Worm (Caenorhabditis elegans) whole organism, L4 larva: ENCODE measurements around the gene tag-52.
A peak's percentile ranks its signal among the peaks of the same experiment; 100 is the strongest.

Experiments
- D1046.2 ChIP-seq: fragments of 200-800 bp; sonication (Bioruptor generic); IDR thresholded peaks from 2 replicates; pipeline ENCODE4 v1.3.6; 2022; ENCODE audit warnings: missing genetic modification characterization, missing compliant biosample characterization
- R02D3.7 ChIP-seq: fragments of 150-350 bp; sonication (generic microtip); optimal IDR thresholded peaks from 3 replicates; lab custom pipeline; 2014; ENCODE audit warnings: missing biosample characterization, missing genetic modification characterization
- aha-1 ChIP-seq: fragments of 150-350 bp; peaks from one replicate; lab custom pipeline; 2014; ENCODE audit warnings: missing biosample characterization, missing genetic modification characterization
- ama-1 ChIP-seq: fragments of 150-350 bp; optimal IDR thresholded peaks from 2 replicates; lab custom pipeline; 2014; ENCODE audit warnings: inconsistent platforms, mixed read lengths
- arid-1 ChIP-seq: fragments of 200-800 bp; sonication (Bioruptor generic); conservative IDR thresholded peaks from 2 replicates; pipeline ENCODE4 v1.3.6; 2022; ENCODE audit warnings: missing genetic modification reagents, missing genetic modification characterization, missing compliant biosample characterization
- ceh-20 ChIP-seq: fragments of 200-800 bp; sonication (Bioruptor generic); IDR thresholded peaks from 2 replicates; pipeline ENCODE4 v1.3.6; 2022; ENCODE audit warnings: missing genetic modification reagents, missing genetic modification characterization, missing compliant biosample characterization
- ceh-32 ChIP-seq: sonication (generic microtip); optimal IDR thresholded peaks from 2 replicates; lab custom pipeline; 2016; ENCODE audit warnings: mild to moderate bottlenecking, missing genetic modification characterization, missing compliant biosample characterization; ENCODE audit not compliant: poor library complexity
- ceh-82 ChIP-seq: sonication (generic microtip); optimal IDR thresholded peaks from 2 replicates; lab custom pipeline; 2017; ENCODE audit warnings: missing biosample characterization, missing genetic modification characterization
- cey-2 ChIP-seq: sonication (generic microtip); optimal IDR thresholded peaks from 3 replicates; lab custom pipeline; 2017; ENCODE audit warnings: missing genetic modification characterization, mild to moderate bottlenecking, missing compliant biosample characterization, antibody characterized with exemption, borderline replicate concordance; ENCODE audit not compliant: insufficient read depth
- ctbp-1 ChIP-seq: fragments of 200-800 bp; sonication (Bioruptor generic); IDR thresholded peaks from 2 replicates; pipeline ENCODE4 v1.3.6; 2022; ENCODE audit warnings: missing genetic modification reagents, missing genetic modification characterization, missing compliant biosample characterization
- daf-12 ChIP-seq: fragments of 150-350 bp; optimal IDR thresholded peaks from 2 replicates; lab custom pipeline; 2014; ENCODE audit warnings: missing biosample characterization, missing genetic modification reagents, missing genetic modification characterization
- daf-16 ChIP-seq, 3 experiments: sonication (generic microtip); optimal IDR thresholded peaks; 2 replicates each; lab custom pipeline; 2016 to 2017; ENCODE audit warnings: missing genetic modification characterization in 3 of 3, missing genetic modification reagents in 3 of 3, mild to moderate bottlenecking in 2 of 3, missing compliant biosample characterization in 2 of 3, missing biosample characterization in 1 of 3, moderate library complexity in 1 of 3
- daf-8 ChIP-seq: fragments of 200-800 bp; sonication (Bioruptor generic); IDR thresholded peaks from 2 replicates; pipeline ENCODE4 v1.3.6; 2022; ENCODE audit warnings: missing genetic modification characterization, missing compliant biosample characterization
- dmd-6 ChIP-seq: fragments of 200-800 bp; sonication (Bioruptor generic); IDR thresholded peaks from 2 replicates; pipeline ENCODE4 v1.3.6; 2022; ENCODE audit warnings: missing genetic modification reagents, missing genetic modification characterization, missing compliant biosample characterization
- duxl-1 ChIP-seq: sonication (generic microtip); optimal IDR thresholded peaks from 2 replicates; lab custom pipeline; 2016; ENCODE audit warnings: mild to moderate bottlenecking, missing genetic modification characterization, moderate library complexity, missing compliant biosample characterization; ENCODE audit not compliant: poor library complexity
- dve-1 ChIP-seq: sonication (generic microtip); optimal IDR thresholded peaks from 2 replicates; lab custom pipeline; 2017; ENCODE audit warnings: antibody characterized with exemption, mild to moderate bottlenecking, missing genetic modification characterization, missing compliant biosample characterization; ENCODE audit not compliant: insufficient read depth
- egl-43 ChIP-seq: fragments of 200-800 bp; sonication (Bioruptor generic); IDR thresholded peaks from 2 replicates; pipeline ENCODE4 v1.3.6; 2022; ENCODE audit warnings: missing genetic modification reagents, missing genetic modification characterization, missing compliant biosample characterization
- hif-1 ChIP-seq, 2 experiments: sonication (generic microtip); optimal IDR thresholded peaks; 2 replicates each; lab custom pipeline; 2016 to 2017; ENCODE audit warnings: missing compliant biosample characterization in 2 of 2, missing genetic modification characterization in 2 of 2, missing genetic modification reagents in 2 of 2, missing genotype in 2 of 2, mild to moderate bottlenecking in 1 of 2
- hlh-11 ChIP-seq: fragments of 200-800 bp; sonication (Bioruptor generic); optimal IDR thresholded peaks from 2 replicates; lab custom pipeline; 2018; ENCODE audit warnings: mild to moderate bottlenecking, missing genetic modification characterization, missing compliant biosample characterization
- hlh-30 ChIP-seq: sonication (generic microtip); optimal IDR thresholded peaks from 2 replicates; lab custom pipeline; 2017; ENCODE audit warnings: antibody characterized with exemption, mild to moderate bottlenecking, missing genetic modification characterization, missing compliant biosample characterization; ENCODE audit not compliant: insufficient read depth
- hmg-1.1 ChIP-seq: fragments of 200-800 bp; sonication (Bioruptor generic); IDR thresholded peaks from 2 replicates; pipeline ENCODE4 v1.3.6; 2022; ENCODE audit warnings: missing genetic modification reagents, missing genetic modification characterization, missing compliant biosample characterization
- lim-7 ChIP-seq: fragments of 200-800 bp; sonication (Bioruptor generic); IDR thresholded peaks from 2 replicates; pipeline ENCODE4 v1.3.6; 2022; ENCODE audit warnings: missing genetic modification characterization, missing compliant biosample characterization
- lin-29 ChIP-seq: fragments of 200-800 bp; sonication (Bioruptor generic); IDR thresholded peaks from 2 replicates; pipeline ENCODE4 v1.3.6; 2022; ENCODE audit warnings: missing genetic modification reagents, missing genetic modification characterization, missing compliant biosample characterization
- lin-39 ChIP-seq: fragments of 150-350 bp; optimal IDR thresholded peaks from 2 replicates; lab custom pipeline; 2014; ENCODE audit warnings: missing biosample characterization, missing genetic modification reagents, missing genetic modification characterization
- lsy-2 ChIP-seq, 2 experiments: fragments of 150-350 bp in 1 of 2; sonication (generic microtip) in 1 of 2; optimal IDR thresholded peaks; 2 replicates each; lab custom pipeline; 2014 to 2017; ENCODE audit warnings: missing biosample characterization in 2 of 2, missing genetic modification characterization in 2 of 2
- madf-5 ChIP-seq, 2 experiments: fragments of 200-800 bp; sonication (Bioruptor generic); IDR thresholded peaks; 2 replicates each; pipeline ENCODE4 v1.3.6; 2022; ENCODE audit warnings: missing compliant biosample characterization in 2 of 2, missing genetic modification characterization in 2 of 2
- mdl-1 ChIP-seq, 2 experiments: fragments of 150-350 bp in 1 of 2; sonication (generic microtip) in 1 of 2; optimal IDR thresholded peaks; 2 replicates each; lab custom pipeline; 2014 to 2017; ENCODE audit warnings: missing biosample characterization in 2 of 2, missing genetic modification characterization in 2 of 2
- mep-1 ChIP-seq: fragments of 150-350 bp; sonication (generic microtip); optimal IDR thresholded peaks from 3 replicates; lab custom pipeline; 2014; ENCODE audit warnings: missing biosample characterization, missing genetic modification characterization
- mes-2 ChIP-seq: sonication (generic microtip); optimal IDR thresholded peaks from 2 replicates; lab custom pipeline; 2016; ENCODE audit warnings: missing genotype, mild to moderate bottlenecking, missing genetic modification characterization, missing compliant biosample characterization; ENCODE audit not compliant: poor library complexity, severe bottlenecking
- mxl-3 ChIP-seq: fragments of 200-800 bp; sonication (Bioruptor generic); optimal IDR thresholded peaks from 2 replicates; lab custom pipeline; 2018; ENCODE audit warnings: mild to moderate bottlenecking, missing genetic modification characterization, missing compliant biosample characterization
- nhr-10 ChIP-seq: fragments of 150-350 bp; optimal IDR thresholded peaks from 2 replicates; lab custom pipeline; 2014; ENCODE audit warnings: missing biosample characterization, missing genetic modification characterization
- nhr-11 ChIP-seq: fragments of 150-350 bp; optimal IDR thresholded peaks from 2 replicates; lab custom pipeline; 2014; ENCODE audit warnings: missing biosample characterization, missing genetic modification characterization
- nhr-28 ChIP-seq: fragments of 150-350 bp; optimal IDR thresholded peaks from 2 replicates; lab custom pipeline; 2014; ENCODE audit warnings: missing biosample characterization, missing genetic modification characterization
- pha-4 ChIP-seq, 2 experiments: fragments of 150-350 bp in 1 of 2; fragments of 200-800 bp in 1 of 2; sonication (Bioruptor generic) in 1 of 2; IDR thresholded peaks in 1 of 2; optimal IDR thresholded peaks in 1 of 2; 2 replicates each; pipeline versions ENCODE4 v1.3.6 to Lab custom; 2014 to 2022; ENCODE audit warnings: missing genetic modification characterization in 2 of 2, missing genetic modification reagents in 2 of 2, missing biosample characterization in 1 of 2, missing compliant biosample characterization in 1 of 2
- rbr-2 ChIP-seq: sonication (generic microtip); optimal IDR thresholded peaks from 2 replicates; lab custom pipeline; 2016; ENCODE audit warnings: missing genotype, missing genetic modification characterization, missing compliant biosample characterization
- set-16 ChIP-seq: fragments of 200-800 bp; sonication (Bioruptor generic); IDR thresholded peaks from 2 replicates; pipeline ENCODE4 v1.3.6; 2022; ENCODE audit warnings: missing genetic modification reagents, missing genetic modification characterization, missing compliant biosample characterization
- tag-97 ChIP-seq: fragments of 200-800 bp; sonication (Bioruptor generic); IDR thresholded peaks from 2 replicates; pipeline ENCODE4 v1.3.6; 2022; ENCODE audit warnings: missing genetic modification characterization, missing compliant biosample characterization
- unc-130 ChIP-seq: sonication (generic microtip); optimal IDR thresholded peaks from 2 replicates; lab custom pipeline; 2016; ENCODE audit warnings: missing genetic modification reagents, missing genetic modification characterization, missing compliant biosample characterization
- vab-7 ChIP-seq: fragments of 200-800 bp; sonication (Bioruptor generic); IDR thresholded peaks from 2 replicates; pipeline ENCODE4 v1.3.6; 2022; ENCODE audit warnings: missing genetic modification reagents, missing genetic modification characterization, missing compliant biosample characterization
- zag-1 ChIP-seq: fragments of 150-350 bp; optimal IDR thresholded peaks from 2 replicates; lab custom pipeline; 2014; ENCODE audit warnings: missing biosample characterization, missing genetic modification characterization
- zfp-3 ChIP-seq: fragments of 200-800 bp; sonication (Bioruptor generic); conservative IDR thresholded peaks from 2 replicates; pipeline ENCODE4 v1.3.6; 2022; ENCODE audit warnings: missing genetic modification reagents, missing genetic modification characterization, missing compliant biosample characterization
- zip-11 ChIP-seq: fragments of 200-800 bp; sonication (Bioruptor generic); IDR thresholded peaks from 2 replicates; pipeline ENCODE4 v1.3.6; 2022; ENCODE audit warnings: missing genetic modification characterization, missing compliant biosample characterization
- ztf-7 ChIP-seq: fragments of 150-350 bp; optimal IDR thresholded peaks from 2 replicates; lab custom pipeline; 2014; ENCODE audit warnings: missing biosample characterization, missing genetic modification characterization

tag-52 gene

DNA sequence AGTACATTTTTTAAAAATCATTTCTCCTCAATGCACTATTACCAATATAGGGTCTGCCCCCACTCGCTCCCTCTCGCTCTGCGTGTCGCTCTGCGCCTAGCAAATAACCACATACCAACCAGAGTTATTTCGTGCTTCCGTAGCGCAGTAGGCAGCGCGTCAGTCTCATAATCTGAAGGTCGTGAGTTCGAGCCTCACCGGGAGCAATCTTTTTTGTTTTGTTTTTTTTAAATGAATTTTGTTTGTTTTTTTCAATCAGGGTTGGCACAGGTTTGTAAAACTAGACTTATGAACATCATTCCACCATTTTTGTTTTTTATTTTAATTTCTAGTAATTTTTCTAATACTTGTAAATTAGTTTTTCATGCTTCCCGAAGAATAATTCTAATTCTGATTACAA is 19.3 kb upstream of the tag-52 start (continued):
- no peak for TF ChIP-seq zip-11 (GFP tag; lab: Robert Waterston, UW)
- TF ChIP-seq nhr-10 (tag; lab: Kevin White, UChicago) = no peak
- no peak for TF ChIP-seq ama-1
- 0 out of 2 replicates have a peak, but pooled peaks have one; percentile 68 for TF ChIP-seq daf-8 (GFP tag; lab: Robert Waterston, UW)
- TF ChIP-seq madf-5 (GFP tag; IDR thresholded peaks at IDR 0.05; lab: Robert Waterston, UW) = peak in 1 of 2 experiments; percentile 56; a peak in 1 of 4 replicates
- peak; percentile 59 for TF ChIP-seq ztf-7 (tag; lab: Kevin White, UChicago)
- TF ChIP-seq R02D3.7 (tag; lab: Kevin White, UChicago) = no peak
- peak; percentile 89 for TF ChIP-seq pha-4 (GFP tag; IDR thresholded peaks at IDR 0.05; lab: Robert Waterston, UW)
- no peak for TF ChIP-seq pha-4 (tag; optimal IDR thresholded peaks at IDR 0.05; lab: Kevin White, UChicago)
- TF ChIP-seq ceh-82 = no peak
- TF ChIP-seq D1046.2 (GFP tag; lab: Robert Waterston, UW) = peak; percentile 92
- TF ChIP-seq hmg-1.1 (GFP tag; lab: Robert Waterston, UW) = peak; percentile 96
- peak; percentile 73 for TF ChIP-seq rbr-2 (tag; lab: Kevin White, UChicago)
- TF ChIP-seq zag-1 = no peak

DNA sequence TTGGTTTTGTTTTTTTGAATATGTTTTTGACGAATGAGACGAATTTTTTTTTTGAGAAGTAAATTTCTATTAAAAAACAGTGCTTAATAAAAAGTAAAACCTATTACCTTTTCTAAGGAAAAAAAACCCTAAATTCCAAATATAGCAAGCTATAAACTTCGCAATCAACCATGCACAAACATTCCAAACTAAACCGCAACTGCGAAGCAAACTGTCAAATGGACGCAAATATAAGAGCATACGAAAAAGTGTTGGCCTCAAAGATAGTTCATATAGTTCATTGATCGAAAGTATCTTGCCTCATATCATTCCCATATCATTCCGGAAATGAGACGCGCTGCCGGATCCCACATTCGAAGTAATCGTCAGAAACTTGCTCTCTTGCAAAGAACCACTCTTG is 18.2 kb upstream of the tag-52 start, which contains the start of gene C01C4.3:
Gene C01C4.3, plus strand, starts transcription at position 301 of the 400 bp plus-strand sequence.
- TF ChIP-seq daf-12 (no peak), lin-29 (no peak), duxl-1 (tag; lab: Kevin White, UChicago) (no peak), ctbp-1 (no peak), aha-1 (tag; lab: Kevin White, UChicago) (peak; percentile 18), set-16 (GFP tag; lab: Robert Waterston, UW) (no peak), nhr-28 (tag; lab: Kevin White, UChicago) (no peak)

DNA sequence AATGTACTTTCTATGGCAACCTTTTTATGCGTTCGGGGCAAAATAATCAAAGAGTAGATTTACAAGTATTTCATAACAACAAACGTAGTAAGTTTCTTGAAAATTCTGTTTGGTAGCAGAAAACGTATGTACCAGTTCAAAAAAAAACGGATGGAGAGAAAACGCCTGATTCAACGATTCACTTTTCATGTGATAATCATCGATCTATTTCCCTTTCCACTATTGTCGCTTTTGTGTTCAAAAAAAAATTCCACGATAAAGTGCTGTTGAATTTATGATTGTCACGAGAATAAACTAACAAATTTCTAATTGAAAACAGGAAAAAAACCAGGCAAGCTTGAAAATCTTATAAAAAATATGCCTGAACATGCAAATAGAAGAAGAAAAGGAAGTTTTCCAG is 17.5 kb upstream of the tag-52 start:
- TF ChIP-seq cey-2 (no peak), nhr-28 (tag; lab: Kevin White, UChicago) (peak; percentile 11), dmd-6 (peak; percentile 15; the same call in 1 of the 2 replicates), hlh-30 (tag; lab: Kevin White, UChicago) (peak; percentile 56), dve-1 (tag; lab: Kevin White, UChicago) (peak; percentile 6), hlh-11 (tag; lab: Kevin White, UChicago) (peak; percentile 24), nhr-11 (tag; lab: Kevin White, UChicago) (no peak)
- TF ChIP-seq, all 104 proteins: peak for 5

DNA sequence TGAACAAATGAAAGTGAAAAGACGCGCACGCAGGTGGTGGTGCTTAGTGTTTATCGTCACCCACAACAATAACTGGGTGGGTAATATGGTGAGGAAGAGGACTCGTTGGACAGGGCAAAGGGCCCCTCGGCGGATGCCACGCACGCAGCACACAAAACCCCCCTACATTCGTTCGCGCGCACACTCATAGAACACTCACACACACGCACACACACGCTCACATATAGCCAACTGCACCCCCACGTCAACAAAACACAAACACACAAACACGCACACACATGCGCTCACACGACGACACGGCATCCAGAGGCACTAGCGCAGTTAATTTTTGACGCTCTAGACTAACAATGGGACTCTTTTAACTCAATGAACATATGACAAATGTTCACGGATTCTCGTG is 15.8 kb upstream of the tag-52 start:
- TF ChIP-seq lin-39 (tag; lab: Kevin White, UChicago) (no peak), unc-130 (GFP tag; lab: Kevin White, UChicago) (no peak), zfp-3 (GFP tag; lab: Robert Waterston, UW) (0 out of 2 replicates have a peak, but pooled peaks have one; percentile 58), set-16 (GFP tag; lab: Robert Waterston, UW) (peak; percentile 48; the same call in 1 of the 2 replicates), mxl-3 (GFP tag; lab: Kevin White, UChicago) (peak; percentile 8), arid-1 (GFP tag; lab: Robert Waterston, UW) (no peak), nhr-11 (tag; lab: Kevin White, UChicago) (peak; percentile 56), egl-43 (peak; percentile 60; the same call in 1 of the 2 replicates), ceh-32 (tag; lab: Kevin White, UChicago) (no peak), hmg-1.1 (GFP tag; lab: Robert Waterston, UW) (peak; percentile 83), mep-1 (peak; percentile 81), lim-7 (GFP tag; lab: Robert Waterston, UW) (0 out of 2 replicates have a peak, but pooled peaks have one; percentile 7), lsy-2 (tag; optimal IDR thresholded peaks at IDR 0.05; lab: Kevin White, UChicago) (peak; percentile 49 to 58), tag-97 (GFP tag; lab: Robert Waterston, UW) (no peak), daf-16 (GFP tag; optimal IDR thresholded peaks at IDR 0.05; lab: Kevin White, UChicago) (peak in 1 of 2 experiments; percentile 69), daf-16 (tag; optimal IDR thresholded peaks at IDR 0.05; lab: Kevin White, UChicago) (no peak), mdl-1 (tag; optimal IDR thresholded peaks at IDR 0.05; lab: Kevin White, UChicago) (peak in 1 of 2 experiments; percentile 83), hlh-11 (tag; lab: Kevin White, UChicago) (peak; percentile 49), vab-7 (GFP tag; lab: Robert Waterston, UW) (peak; percentile 58; the same call in 1 of the 2 replicates), rbr-2 (tag; lab: Kevin White, UChicago) (peak; percentile 79), mes-2 (tag; lab: Kevin White, UChicago) (peak; percentile 65), hif-1 (tag; optimal IDR thresholded peaks at IDR 0.05; lab: Kevin White, UChicago) (peak in 1 of 2 experiments; percentile 64), ceh-20 (GFP tag; lab: Robert Waterston, UW) (0 out of 2 replicates have a peak, but pooled peaks have one; percentile 33), hlh-30 (tag; lab: Kevin White, UChicago) (peak; percentile 78)
